Fruit fly (Drosophila melanogaster) whole organism, adult: Measurements from ENCODE around the gene Ugalt.

Experiments
- CG11617 ChIP-seq: fragments of 200-800 bp; sonication (Bioruptor generic); optimal IDR thresholded peaks from 2 replicates; lab custom pipeline; 2017; ENCODE audit warnings: mild to moderate bottlenecking, missing biosample characterization, missing genetic modification reagents, missing genetic modification characterization
- CG12768 ChIP-seq: fragments of 200-800 bp; sonication (Bioruptor generic); optimal IDR thresholded peaks from 2 replicates; lab custom pipeline; 2017; ENCODE audit warnings: missing biosample characterization, missing genetic modification characterization, mild to moderate bottlenecking, moderate library complexity, missing genetic modification reagents
- CG14711 ChIP-seq: fragments of 200-800 bp; sonication (Bioruptor generic); optimal IDR thresholded peaks from 2 replicates; lab custom pipeline; 2018; ENCODE audit warnings: missing biosample characterization, mild to moderate bottlenecking, missing genetic modification characterization, moderate library complexity
- CG1620 ChIP-seq: fragments of 200-800 bp; sonication (Bioruptor generic); optimal IDR thresholded peaks from 2 replicates; lab custom pipeline; 2016; ENCODE audit warnings: missing biosample characterization, missing genetic modification characterization
- CG33017 ChIP-seq: fragments of 200-800 bp; sonication (Bioruptor generic); optimal IDR thresholded peaks from 2 replicates; lab custom pipeline; 2018; ENCODE audit warnings: missing biosample characterization, mild to moderate bottlenecking, missing genetic modification characterization, moderate library complexity
- CG5204 ChIP-seq: fragments of 200-800 bp; sonication (Bioruptor generic); optimal IDR thresholded peaks from 2 replicates; lab custom pipeline; 2016; ENCODE audit warnings: missing biosample characterization, missing genetic modification characterization
- CG7045 ChIP-seq: fragments of 200-800 bp; sonication (Bioruptor generic); optimal IDR thresholded peaks from 2 replicates; lab custom pipeline; 2017; ENCODE audit warnings: missing biosample characterization, mild to moderate bottlenecking, missing genetic modification characterization
- CG7101 ChIP-seq: fragments of 200-800 bp; sonication (Bioruptor generic); optimal IDR thresholded peaks from 2 replicates; lab custom pipeline; 2018; ENCODE audit warnings: missing biosample characterization, mild to moderate bottlenecking, missing genetic modification characterization, moderate library complexity
- Clk ChIP-seq: fragments of 200-800 bp; sonication (Bioruptor generic); optimal IDR thresholded peaks from 2 replicates; lab custom pipeline; 2017; ENCODE audit warnings: missing biosample characterization, missing genetic modification characterization
- Crg-1 ChIP-seq: fragments of 200-800 bp; sonication (Bioruptor generic); optimal IDR thresholded peaks from 2 replicates; lab custom pipeline; 2016; ENCODE audit warnings: missing biosample characterization, missing genetic modification characterization
- Hr96 ChIP-seq: fragments of 200-800 bp; sonication (Bioruptor generic); optimal IDR thresholded peaks from 2 replicates; lab custom pipeline; 2016; ENCODE audit warnings: missing biosample characterization, missing genetic modification characterization
- Mnt ChIP-seq: fragments of 200-800 bp; sonication (Bioruptor generic); optimal IDR thresholded peaks from 2 replicates; lab custom pipeline; 2016; ENCODE audit warnings: missing biosample characterization, mild to moderate bottlenecking, missing genetic modification characterization
- bab1 ChIP-seq: fragments of 200-800 bp; sonication (Bioruptor generic); optimal IDR thresholded peaks from 3 replicates; lab custom pipeline; 2019; ENCODE audit warnings: missing biosample characterization, mild to moderate bottlenecking, missing genetic modification characterization, moderate library complexity
- cic ChIP-seq: fragments of 200-800 bp; sonication (Bioruptor generic); optimal IDR thresholded peaks from 2 replicates; lab custom pipeline; 2017; ENCODE audit warnings: missing biosample characterization, mild to moderate bottlenecking, missing genetic modification characterization, moderate library complexity
- cnc ChIP-seq, 2 experiments: fragments of >200 bp; optimal IDR thresholded peaks; 2 replicates each; lab custom pipeline; 2017
- kay ChIP-seq: fragments of 200-800 bp; sonication (Bioruptor generic); peaks from one replicate; lab custom pipeline; 2016; ENCODE audit warnings: missing biosample characterization, missing genetic modification characterization, borderline replicate concordance
- ovo ChIP-seq: fragments of 200-800 bp; sonication (Bioruptor generic); optimal IDR thresholded peaks from 2 replicates; lab custom pipeline; 2016; ENCODE audit warnings: missing biosample characterization, missing genetic modification characterization
- pad ChIP-seq: fragments of 200-800 bp; sonication (Bioruptor generic); optimal IDR thresholded peaks from 3 replicates; lab custom pipeline; 2017; ENCODE audit warnings: missing biosample characterization, missing genetic modification characterization, mild to moderate bottlenecking, moderate library complexity, missing genetic modification reagents
- tj ChIP-seq: fragments of 200-800 bp; sonication (Bioruptor generic); optimal IDR thresholded peaks from 3 replicates; lab custom pipeline; 2017; ENCODE audit warnings: missing biosample characterization, mild to moderate bottlenecking, missing genetic modification characterization, moderate library complexity
- toe ChIP-seq: fragments of 200-800 bp; sonication (Bioruptor generic); optimal IDR thresholded peaks from 2 replicates; lab custom pipeline; 2016; ENCODE audit warnings: missing biosample characterization, missing genetic modification characterization

Ugalt gene

dm6 chrX:2658258-2658853 is 45.3 kb downstream of the Ugalt start:
- no peak for TF ChIP-seq ovo (GFP tag; lab: Kevin White, UChicago)
- peak; percentile 79 for TF ChIP-seq Mnt
- peak; percentile 94 for TF ChIP-seq tj (GFP tag; lab: Kevin White, UChicago)
- TF ChIP-seq CG7045 (GFP tag; lab: Kevin White, UChicago), result no peak
- no peak for TF ChIP-seq Clk (GFP tag; lab: Kevin White, UChicago)
- no peak for TF ChIP-seq CG1620 (GFP tag; lab: Kevin White, UChicago)
- TF ChIP-seq bab1, result peak; percentile 34
- no peak for TF ChIP-seq CG33017 (tag; lab: Kevin White, UChicago)
- TF ChIP-seq kay (GFP tag; lab: Kevin White, UChicago), result peak; percentile 62
- peak; percentile 10 for TF ChIP-seq CG7101 (tag; lab: Kevin White, UChicago)
- no peak for TF ChIP-seq Hr96 (GFP tag; lab: Kevin White, UChicago)
- TF ChIP-seq pad (GFP tag; lab: Kevin White, UChicago), result peak; percentile 78
- TF ChIP-seq cic (GFP tag; lab: Kevin White, UChicago), result peak; percentile 71
- no peak for TF ChIP-seq Crg-1 (GFP tag; lab: Kevin White, UChicago)
- TF ChIP-seq cnc (optimal IDR thresholded peaks at IDR 0.05; lab: Kevin White, UChicago), result no peak
- no peak for TF ChIP-seq CG12768 (GFP tag; lab: Kevin White, UChicago)
- no peak for TF ChIP-seq CG5204

- no peak for TF ChIP-seq pad (GFP tag; lab: Kevin White, UChicago)
- TF ChIP-seq ovo (GFP tag; lab: Kevin White, UChicago), result no peak
- TF ChIP-seq CG1620 (GFP tag; lab: Kevin White, UChicago), result no peak
- no peak for TF ChIP-seq toe (GFP tag; lab: Kevin White, UChicago)
- peak; percentile 68 for TF ChIP-seq kay (GFP tag; lab: Kevin White, UChicago)
Measured at dm6 chrX:2657220-2657619, 46.4 kb downstream of the Ugalt start.

- no peak for TF ChIP-seq CG33017 (tag; lab: Kevin White, UChicago)
- no peak for TF ChIP-seq CG12768 (GFP tag; lab: Kevin White, UChicago)
- no peak for TF ChIP-seq cnc (optimal IDR thresholded peaks at IDR 0.05; lab: Kevin White, UChicago)
- TF ChIP-seq CG5204, result no peak
- TF ChIP-seq Mnt, result no peak
- no peak for TF ChIP-seq bab1
- no peak for TF ChIP-seq pad (GFP tag; lab: Kevin White, UChicago)
- no peak for TF ChIP-seq CG1620 (GFP tag; lab: Kevin White, UChicago)
- no peak for TF ChIP-seq tj (GFP tag; lab: Kevin White, UChicago)
- TF ChIP-seq CG14711 (tag; lab: Kevin White, UChicago), result no peak
- no peak for TF ChIP-seq CG7101 (tag; lab: Kevin White, UChicago)
- TF ChIP-seq cic (GFP tag; lab: Kevin White, UChicago), result no peak
- TF ChIP-seq kay (GFP tag; lab: Kevin White, UChicago), result no peak
- no peak for TF ChIP-seq CG11617 (GFP tag; lab: Kevin White, UChicago)
- no peak for TF ChIP-seq toe (GFP tag; lab: Kevin White, UChicago)
- TF ChIP-seq Clk (GFP tag; lab: Kevin White, UChicago), result no peak
- TF ChIP-seq ovo (GFP tag; lab: Kevin White, UChicago), result no peak
- no peak for TF ChIP-seq CG7045 (GFP tag; lab: Kevin White, UChicago)
Measured at dm6 chrX:2655998-2656397, 47.7 kb downstream of the Ugalt start.

- TF ChIP-seq ovo (GFP tag; lab: Kevin White, UChicago) (no peak), Mnt (no peak), Crg-1 (GFP tag; lab: Kevin White, UChicago) (no peak), tj (GFP tag; lab: Kevin White, UChicago) (no peak), Hr96 (GFP tag; lab: Kevin White, UChicago) (no peak), CG5204 (no peak), CG33017 (tag; lab: Kevin White, UChicago) (no peak), cic (GFP tag; lab: Kevin White, UChicago) (no peak), pad (GFP tag; lab: Kevin White, UChicago) (no peak), cnc (optimal IDR thresholded peaks at IDR 0.05; lab: Kevin White, UChicago) (no peak), CG7101 (tag; lab: Kevin White, UChicago) (no peak), toe (GFP tag; lab: Kevin White, UChicago) (no peak), kay (GFP tag; lab: Kevin White, UChicago) (no peak), CG7045 (GFP tag; lab: Kevin White, UChicago) (no peak), Clk (GFP tag; lab: Kevin White, UChicago) (no peak), bab1 (no peak), CG1620 (GFP tag; lab: Kevin White, UChicago) (no peak), CG11617 (GFP tag; lab: Kevin White, UChicago) (no peak), CG14711 (tag; lab: Kevin White, UChicago) (no peak), CG12768 (GFP tag; lab: Kevin White, UChicago) (no peak)
Measured at dm6 chrX:2655479-2655878, 48.2 kb downstream of the Ugalt start.

- TF ChIP-seq Hr96 (GFP tag; lab: Kevin White, UChicago) (no peak), cic (GFP tag; lab: Kevin White, UChicago) (peak; percentile 49), CG7101 (tag; lab: Kevin White, UChicago) (no peak), Mnt (peak; percentile 18), CG1620 (GFP tag; lab: Kevin White, UChicago) (no peak), kay (GFP tag; lab: Kevin White, UChicago) (peak; percentile 55), tj (GFP tag; lab: Kevin White, UChicago) (peak; percentile 14)
Measured at dm6 chrX:2653533-2654296, 49.9 kb downstream of the Ugalt start.
